Fruit fly (Drosophila melanogaster) whole organism, embryonic: ENCODE results near the gene CG31633.

Source experiments
- Antp ChIP-seq: fragments of 200-800 bp; sonication (Bioruptor generic); optimal IDR thresholded peaks from 3 replicates; lab custom pipeline; 2016; ENCODE audit warnings: missing biosample characterization, missing genetic modification characterization
- BtbVII ChIP-seq: fragments of 200-800 bp; sonication (Bioruptor generic); optimal IDR thresholded peaks from 3 replicates; lab custom pipeline; 2017; ENCODE audit warnings: missing biosample characterization, mild to moderate bottlenecking, missing genetic modification characterization
- CG11398 ChIP-seq: fragments of 200-800 bp; sonication (Bioruptor generic); optimal IDR thresholded peaks from 2 replicates; lab custom pipeline; 2016; ENCODE audit warnings: missing biosample characterization, missing genetic modification characterization
- CG11456 ChIP-seq: fragments of 200-800 bp; sonication (Bioruptor generic); IDR thresholded peaks from 3 replicates; pipeline ENCODE4 v1.3.6; 2022; ENCODE audit warnings: missing biosample characterization, missing genetic modification characterization
- CG12391 ChIP-seq: fragments of 200-800 bp; sonication (Bioruptor generic); optimal IDR thresholded peaks from 3 replicates; lab custom pipeline; 2018; ENCODE audit warnings: missing biosample characterization, mild to moderate bottlenecking, missing genetic modification characterization, moderate library complexity
- CG13775 ChIP-seq: fragments of 200-800 bp; sonication (Bioruptor generic); optimal IDR thresholded peaks from 3 replicates; lab custom pipeline; 2017; ENCODE audit warnings: missing biosample characterization, mild to moderate bottlenecking, missing genetic modification characterization
- CG15073 ChIP-seq: fragments of 200-800 bp; sonication (Bioruptor generic); optimal IDR thresholded peaks from 2 replicates; lab custom pipeline; 2016; ENCODE audit warnings: missing biosample characterization, missing genetic modification characterization
- CG1529 ChIP-seq: fragments of 200-800 bp; sonication (Bioruptor generic); optimal IDR thresholded peaks from 3 replicates; lab custom pipeline; 2018; ENCODE audit warnings: missing biosample characterization, missing genetic modification characterization
- CG15601 ChIP-seq: fragments of 200-800 bp; sonication (Bioruptor generic); optimal IDR thresholded peaks from 3 replicates; lab custom pipeline; 2019; ENCODE audit warnings: missing biosample characterization, mild to moderate bottlenecking, missing genetic modification characterization, moderate library complexity
- CG17802 ChIP-seq: fragments of 200-800 bp; sonication (Bioruptor generic); optimal IDR thresholded peaks from 2 replicates; lab custom pipeline; 2018; ENCODE audit warnings: missing biosample characterization, mild to moderate bottlenecking, missing genetic modification characterization, moderate library complexity
- CG17829 ChIP-seq: fragments of 200-800 bp; optimal IDR thresholded peaks from 2 replicates; lab custom pipeline; 2019; ENCODE audit warnings: missing biosample characterization, mild to moderate bottlenecking, missing genetic modification characterization, moderate library complexity
- CG17912 ChIP-seq: fragments of 200-800 bp; sonication (Bioruptor generic); optimal IDR thresholded peaks from 2 replicates; lab custom pipeline; 2018; ENCODE audit warnings: missing biosample characterization, mild to moderate bottlenecking, missing genetic modification characterization
- CG2120 ChIP-seq: fragments of 200-800 bp; sonication (Bioruptor generic); optimal IDR thresholded peaks from 3 replicates; lab custom pipeline; 2016; ENCODE audit warnings: missing biosample characterization, missing genetic modification characterization
- CG2129 ChIP-seq: fragments of 200-800 bp; sonication (Bioruptor generic); IDR thresholded peaks from 2 replicates; pipeline ENCODE4 v1.3.6; 2022; ENCODE audit warnings: missing biosample characterization, missing genetic modification characterization; ENCODE audit not compliant: partially characterized antibody
- CG6854 ChIP-seq: fragments of 200-800 bp; sonication (Bioruptor generic); optimal IDR thresholded peaks from 3 replicates; lab custom pipeline; 2017; ENCODE audit warnings: missing biosample characterization, mild to moderate bottlenecking, missing genetic modification characterization
- CG7372 ChIP-seq: fragments of 200-800 bp; sonication (Bioruptor generic); IDR thresholded peaks from 2 replicates; pipeline ENCODE4 v1.3.6; 2022; ENCODE audit warnings: missing biosample characterization, missing genetic modification characterization
- CG8388 ChIP-seq: fragments of 200-800 bp; sonication (Bioruptor generic); optimal IDR thresholded peaks from 2 replicates; lab custom pipeline; 2019; ENCODE audit warnings: missing biosample characterization, mild to moderate bottlenecking, missing genetic modification characterization, moderate library complexity
- CG8944 ChIP-seq: fragments of 200-800 bp; sonication (Bioruptor generic); optimal IDR thresholded peaks from 3 replicates; lab custom pipeline; 2016; ENCODE audit warnings: missing biosample characterization, missing genetic modification characterization
- CG9437 ChIP-seq: fragments of 200-800 bp; sonication (Bioruptor generic); optimal IDR thresholded peaks from 2 replicates; lab custom pipeline; 2018; ENCODE audit warnings: missing biosample characterization, mild to moderate bottlenecking, missing genetic modification characterization
- CG9797 ChIP-seq: fragments of 200-800 bp; sonication (Bioruptor generic); optimal IDR thresholded peaks from 3 replicates; lab custom pipeline; 2018; ENCODE audit warnings: missing biosample characterization, mild to moderate bottlenecking, missing genetic modification characterization
- CG9817 ChIP-seq: fragments of 200-800 bp; sonication (Bioruptor generic); optimal IDR thresholded peaks from 2 replicates; lab custom pipeline; 2018; ENCODE audit warnings: missing biosample characterization, mild to moderate bottlenecking, missing genetic modification characterization, moderate library complexity
- CTCF ChIP-seq: fragments of 200-800 bp; sonication (Bioruptor generic); optimal IDR thresholded peaks from 2 replicates; lab custom pipeline; 2017; ENCODE audit warnings: missing biosample characterization, mild to moderate bottlenecking, missing genetic modification characterization, moderate library complexity
- CkIIα-i1 ChIP-seq: fragments of 200-800 bp; sonication (Bioruptor generic); IDR thresholded peaks from 2 replicates; pipeline ENCODE4 v1.3.6; 2022; ENCODE audit warnings: missing biosample characterization, missing genetic modification characterization
- CoRest ChIP-seq: fragments of 200-800 bp; sonication (Bioruptor generic); optimal IDR thresholded peaks from 3 replicates; lab custom pipeline; 2018; ENCODE audit warnings: missing biosample characterization, mild to moderate bottlenecking, missing genetic modification characterization, moderate library complexity
- D19B ChIP-seq: fragments of 200-800 bp; sonication (Bioruptor generic); optimal IDR thresholded peaks from 2 replicates; lab custom pipeline; 2017; ENCODE audit warnings: missing biosample characterization, mild to moderate bottlenecking, missing genetic modification characterization
- Deaf1 ChIP-seq: fragments of 200-800 bp; optimal IDR thresholded peaks from 3 replicates; lab custom pipeline; 2019; ENCODE audit warnings: missing biosample characterization, mild to moderate bottlenecking, missing genetic modification characterization, moderate library complexity
- Doc2 ChIP-seq: fragments of 200-800 bp; sonication (Bioruptor generic); IDR thresholded peaks from 2 replicates; pipeline ENCODE4 v1.3.6; 2022; ENCODE audit warnings: missing biosample characterization, missing genetic modification characterization
- ERR ChIP-seq: fragments of 200-800 bp; sonication (Bioruptor generic); optimal IDR thresholded peaks from 2 replicates; lab custom pipeline; 2016; ENCODE audit warnings: missing biosample characterization, missing genetic modification characterization
- HLH4C ChIP-seq: fragments of 200-800 bp; sonication (Bioruptor generic); IDR thresholded peaks from 3 replicates; pipeline ENCODE4 v1.3.6; 2022; ENCODE audit warnings: missing biosample characterization, missing genetic modification characterization; ENCODE audit not compliant: partially characterized antibody
- HLHmδ ChIP-seq: fragments of 200-800 bp; sonication (Bioruptor generic); optimal IDR thresholded peaks from 2 replicates; lab custom pipeline; 2018; ENCODE audit warnings: missing biosample characterization, mild to moderate bottlenecking, missing genetic modification characterization, moderate library complexity
- Hr39 ChIP-seq: fragments of >200 bp; optimal IDR thresholded peaks from 2 replicates; lab custom pipeline; 2017
- Jarid2 ChIP-seq: fragments of 200-800 bp; sonication (Bioruptor generic); optimal IDR thresholded peaks from 3 replicates; lab custom pipeline; 2017; ENCODE audit warnings: mild to moderate bottlenecking, missing biosample characterization, missing genetic modification reagents, missing genetic modification characterization
- Lhr ChIP-seq: fragments of 200-800 bp; sonication (Bioruptor generic); optimal IDR thresholded peaks from 3 replicates; lab custom pipeline; 2017; ENCODE audit warnings: mild to moderate bottlenecking, missing biosample characterization, missing genetic modification reagents, missing genetic modification characterization
- Poxn ChIP-seq: fragments of 200-800 bp; sonication (Bioruptor generic); IDR thresholded peaks from 2 replicates; pipeline ENCODE4 v1.3.6; 2022; ENCODE audit warnings: missing biosample characterization, missing genetic modification characterization
- Scr ChIP-seq: fragments of 200-800 bp; sonication (Bioruptor generic); IDR thresholded peaks from 2 replicates; pipeline ENCODE4 v1.3.6; 2022; ENCODE audit warnings: missing biosample characterization, missing genetic modification characterization; ENCODE audit not compliant: partially characterized antibody
- ato ChIP-seq: fragments of 200-800 bp; sonication (Bioruptor generic); IDR thresholded peaks from 2 replicates; pipeline ENCODE4 v1.3.6; 2022; ENCODE audit warnings: missing biosample characterization, missing genetic modification characterization; ENCODE audit not compliant: partially characterized antibody
- br ChIP-seq: fragments of >200 bp; optimal IDR thresholded peaks from 2 replicates; lab custom pipeline; 2017
- chinmo ChIP-seq: fragments of 200-800 bp; sonication (Bioruptor generic); IDR thresholded peaks from 4 replicates; pipeline ENCODE4 v1.3.6; 2022; ENCODE audit warnings: missing biosample characterization, missing genetic modification characterization; ENCODE audit not compliant: partially characterized antibody
- chn ChIP-seq: fragments of 200-800 bp; sonication (Bioruptor generic); optimal IDR thresholded peaks from 2 replicates; lab custom pipeline; 2016; ENCODE audit warnings: missing biosample characterization, missing genetic modification characterization
- crc ChIP-seq: fragments of 200-800 bp; sonication (Bioruptor generic); optimal IDR thresholded peaks from 2 replicates; lab custom pipeline; 2016; ENCODE audit warnings: missing biosample characterization, missing genetic modification characterization
- croc ChIP-seq: fragments of 200-800 bp; sonication (Bioruptor generic); conservative IDR thresholded peaks from 3 replicates; pipeline ENCODE4 v1.3.6; 2022; ENCODE audit warnings: missing biosample characterization, missing genetic modification characterization
- da ChIP-seq: fragments of 200-800 bp; sonication (Bioruptor generic); optimal IDR thresholded peaks from 2 replicates; lab custom pipeline; 2016; ENCODE audit warnings: missing biosample characterization, missing genetic modification characterization
- dysf ChIP-seq: fragments of 200-800 bp; sonication (Bioruptor generic); IDR thresholded peaks from 3 replicates; pipeline ENCODE4 v1.3.6; 2022; ENCODE audit warnings: missing biosample characterization, missing genetic modification characterization
- emc ChIP-seq: fragments of 200-800 bp; sonication (Bioruptor generic); optimal IDR thresholded peaks from 2 replicates; lab custom pipeline; 2016; ENCODE audit warnings: missing biosample characterization, missing genetic modification characterization
- fd96Cb ChIP-seq: fragments of 200-800 bp; sonication (Bioruptor generic); optimal IDR thresholded peaks from 2 replicates; lab custom pipeline; 2018; ENCODE audit warnings: missing biosample characterization, mild to moderate bottlenecking, missing genetic modification characterization, moderate library complexity
- fru ChIP-seq: fragments of >200 bp; optimal IDR thresholded peaks from 2 replicates; lab custom pipeline; 2017
- inv ChIP-seq: fragments of 200-800 bp; sonication (Bioruptor generic); IDR thresholded peaks from 2 replicates; pipeline ENCODE4 v1.3.6; 2022; ENCODE audit warnings: missing biosample characterization, missing genetic modification characterization; ENCODE audit not compliant: partially characterized antibody
- kah ChIP-seq: fragments of 200-800 bp; sonication (Bioruptor generic); optimal IDR thresholded peaks from 2 replicates; lab custom pipeline; 2018; ENCODE audit warnings: missing biosample characterization, mild to moderate bottlenecking, missing genetic modification characterization
- prd ChIP-seq, 3 experiments: fragments of >200 bp in 2 of 3; fragments of 200-800 bp in 1 of 3; sonication (Bioruptor generic) in 1 of 3; optimal IDR thresholded peaks in 2 of 3; IDR thresholded peaks in 1 of 3; 2 replicates in 2 of 3; 3 replicates in 1 of 3; pipeline versions ENCODE4 v1.3.6 to Lab custom; 2017 to 2022; ENCODE audit warnings: missing biosample characterization in 1 of 3, missing genetic modification characterization in 1 of 3
- sens-2 ChIP-seq: fragments of 200-800 bp; sonication (Bioruptor generic); IDR thresholded peaks from 2 replicates; pipeline ENCODE4 v1.3.6; 2022; ENCODE audit warnings: missing biosample characterization, missing genetic modification characterization
- zfh2 ChIP-seq: fragments of 200-800 bp; sonication (Bioruptor generic); optimal IDR thresholded peaks from 2 replicates; lab custom pipeline; 2016; ENCODE audit warnings: missing biosample characterization, missing genetic modification characterization

CG31633 gene

DNA sequence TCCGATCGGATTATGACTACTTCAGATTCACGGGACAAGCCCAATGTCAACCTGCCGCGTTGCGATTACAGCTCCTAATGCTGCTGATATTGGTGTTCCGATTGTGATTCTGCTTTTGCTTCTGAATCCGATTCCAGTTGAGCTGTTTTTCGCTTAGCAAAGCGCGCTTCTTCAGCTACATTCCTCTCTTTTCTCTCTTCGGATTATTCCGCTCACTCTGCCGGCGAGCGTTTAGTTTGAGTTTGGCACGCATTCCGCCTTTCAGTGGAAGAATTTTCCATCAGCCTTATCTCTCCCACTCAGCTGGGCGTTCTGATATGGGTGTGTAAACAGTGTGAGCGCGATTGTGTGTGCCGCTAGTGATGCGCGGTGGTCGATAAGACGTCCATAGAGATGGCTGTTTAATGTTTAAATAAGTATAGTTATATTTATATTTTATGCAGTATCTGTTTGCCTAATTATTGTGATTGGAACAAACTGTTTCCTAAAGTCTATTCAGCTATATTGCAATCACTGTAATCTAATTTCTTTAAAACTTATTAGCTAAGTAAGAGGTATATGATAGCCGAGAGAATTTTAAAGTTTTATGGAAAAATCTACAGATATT is 11.7 kb upstream of the CG31633 start, which contains the start of gene Galt (continued):
- peak; percentile 64 for TF ChIP-seq CG17829
- TF ChIP-seq Hr39 = no peak
- no peak for TF ChIP-seq Poxn
- no peak for TF ChIP-seq fru
- TF ChIP-seq D19B (GFP tag; lab: Kevin White, UChicago) = peak; percentile 80
- peak; percentile 37 for TF ChIP-seq Deaf1 (tag; lab: Kevin White, UChicago)
- peak; percentile 23; the same call in 1 of the 2 replicates for TF ChIP-seq ato (GFP tag; lab: Robert Waterston, UW)
- TF ChIP-seq croc (GFP tag; lab: Robert Waterston, UW) = no peak
- TF ChIP-seq ERR (GFP tag; lab: Kevin White, UChicago) = peak; percentile 31
- peak; percentile 48 for TF ChIP-seq CoRest
- TF ChIP-seq CG9797 (GFP tag; lab: Kevin White, UChicago) = peak; percentile 34
- TF ChIP-seq CG9817 = peak; percentile 31
- no peak for TF ChIP-seq Antp (GFP tag; lab: Kevin White, UChicago)
- TF ChIP-seq Lhr (GFP tag; lab: Kevin White, UChicago) = peak; percentile 5
- no peak for TF ChIP-seq chn (GFP tag; lab: Kevin White, UChicago)
- peak; percentile 69 for TF ChIP-seq BtbVII (GFP tag; lab: Kevin White, UChicago)
- TF ChIP-seq Scr (GFP tag; lab: Robert Waterston, UW) = peak; percentile 77
- no peak for TF ChIP-seq CG8944 (GFP tag; lab: Kevin White, UChicago)
- peak; percentile 5 for TF ChIP-seq CG8388 (GFP tag; lab: Kevin White, UChicago)
- TF ChIP-seq CG12391 (tag; lab: Kevin White, UChicago) = peak; percentile 58
- TF ChIP-seq HLH4C (GFP tag; lab: Robert Waterston, UW) = peak; percentile 94
- no peak for TF ChIP-seq fd96Cb (tag; lab: Kevin White, UChicago)
- no peak for TF ChIP-seq CG2129
- TF ChIP-seq CG17802 (tag; lab: Kevin White, UChicago) = no peak
- TF ChIP-seq dysf (GFP tag; lab: Robert Waterston, UW) = peak; percentile 24; the same call in 1 of the 3 replicates
- no peak for TF ChIP-seq CG11456
- no peak for TF ChIP-seq CG17912 (GFP tag; lab: Kevin White, UChicago)
- TF ChIP-seq zfh2 (GFP tag; lab: Kevin White, UChicago) = no peak
- TF ChIP-seq prd (optimal IDR thresholded peaks at IDR 0.05; lab: Kevin White, UChicago) = no peak
- 0 out of 3 replicates have a peak, but pooled peaks have one; percentile 36 for TF ChIP-seq prd (GFP tag; IDR thresholded peaks at IDR 0.05; lab: Robert Waterston, UW)
- TF ChIP-seq CG15601 (tag; lab: Kevin White, UChicago) = peak; percentile 32
- no peak for TF ChIP-seq CG11398 (GFP tag; lab: Kevin White, UChicago)
- TF ChIP-seq kah (GFP tag; lab: Kevin White, UChicago) = peak; percentile 9
- TF ChIP-seq Doc2 (GFP tag; lab: Robert Waterston, UW) = no peak
- peak; percentile 22 for TF ChIP-seq CG13775
- peak; percentile 50 for TF ChIP-seq CG6854
- no peak for TF ChIP-seq crc (GFP tag; lab: Kevin White, UChicago)
- peak; percentile 59 for TF ChIP-seq CG2120 (GFP tag; lab: Kevin White, UChicago)
- TF ChIP-seq CG1529 (GFP tag; lab: Kevin White, UChicago) = no peak
- no peak for TF ChIP-seq emc
- peak; percentile 90; the same call in 3 of the 4 replicates for TF ChIP-seq chinmo (GFP tag; lab: Robert Waterston, UW)
- no peak for TF ChIP-seq sens-2 (GFP tag; lab: Robert Waterston, UW)
- TF ChIP-seq CTCF (GFP tag; lab: Kevin White, UChicago) = no peak
- TF ChIP-seq CG9437 = peak; percentile 50
- TF ChIP-seq da (GFP tag; lab: Kevin White, UChicago) = no peak
- TF ChIP-seq inv = peak; percentile 52; the same call in 1 of the 2 replicates
- TF ChIP-seq CkIIα-i1 (GFP tag; lab: Robert Waterston, UW) = no peak
- TF ChIP-seq br = no peak
- no peak for TF ChIP-seq CG15073 (GFP tag; lab: Kevin White, UChicago)
- TF ChIP-seq Jarid2 = peak; percentile 18
- peak; percentile 54 for TF ChIP-seq HLHmδ (GFP tag; lab: Kevin White, UChicago)
- no peak for TF ChIP-seq CG7372 (GFP tag; lab: Robert Waterston, UW)
